Fruit fly (Drosophila melanogaster): ENCODE data around the gene CG5199.

Gene CG5199

DNA sequence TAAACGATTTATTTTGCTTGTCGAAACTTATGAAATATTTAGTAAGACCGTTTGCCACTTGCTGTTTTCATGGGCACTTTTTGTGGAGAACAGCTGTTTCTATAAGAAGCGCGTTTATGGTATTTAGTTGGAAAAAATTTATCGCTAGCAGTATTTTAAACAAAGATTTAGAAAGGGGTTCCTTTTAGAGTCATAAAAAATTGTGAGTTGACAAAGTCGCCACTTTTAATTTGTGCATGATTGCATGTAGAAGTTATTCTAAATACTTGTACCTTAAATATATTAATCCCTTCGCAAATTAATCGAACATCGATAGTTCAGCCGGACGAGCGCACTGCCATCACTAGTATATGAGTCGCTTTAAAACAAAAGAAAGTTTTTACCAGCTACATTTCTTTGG, 20.4 kb downstream of the CG5199 start, which contains the start of the genes Las and Psn (continued):
- TF ChIP-seq unc-4 (GFP tag; IDR thresholded peaks at IDR 0.05; ENCODE audit: partially characterized antibody) (peak; percentile 71), CG17359 (tag; optimal IDR thresholded peaks at IDR 0.05) (no peak), CG4617 (GFP tag; optimal IDR thresholded peaks at IDR 0.05; ENCODE audit: borderline replicate concordance) (peak; percentile 51), CG15514 (GFP tag; optimal IDR thresholded peaks at IDR 0.05) (peak; percentile 20), sens (GFP tag) (peak; percentile 88), CG1602 (GFP tag; optimal IDR thresholded peaks at IDR 0.05) (no peak), CG14860 (GFP tag; IDR thresholded peaks at IDR 0.05; ENCODE audit: partially characterized antibody) (peak; percentile 50; the same call in 2 of the 3 replicates), CG30020 (tag; optimal IDR thresholded peaks at IDR 0.05) (peak; percentile 58), mld (GFP tag; IDR thresholded peaks at IDR 0.05; ENCODE audit: partially characterized antibody) (no peak), H15 (GFP tag; IDR thresholded peaks at IDR 0.05) (no peak), CG14050 (GFP tag; IDR thresholded peaks at IDR 0.05) (no peak), Dll (GFP tag; IDR thresholded peaks at IDR 0.05; ENCODE audit: partially characterized antibody) (peak; percentile 84), ems (GFP tag; optimal IDR thresholded peaks at IDR 0.05) (no peak), cas (GFP tag; IDR thresholded peaks at IDR 0.05) (no peak), bbx (GFP tag; IDR thresholded peaks at IDR 0.05; ENCODE audit: partially characterized antibody) (0 out of 2 replicates have a peak, but pooled peaks have one; percentile 16), CG17829 (tag; optimal IDR thresholded peaks at IDR 0.05) (peak; percentile 43), hkb (optimal IDR thresholded peaks at IDR 0.05) (no peak), hkb (GFP tag; IDR thresholded peaks at IDR 0.05) (no peak), CG2120 (GFP tag; optimal IDR thresholded peaks at IDR 0.05) (peak; percentile 52), Fer1 (GFP tag; optimal IDR thresholded peaks at IDR 0.05) (peak; percentile 3), shn (GFP tag; optimal IDR thresholded peaks at IDR 0.05) (no peak), MESR4 (GFP tag; optimal IDR thresholded peaks at IDR 0.05) (no peak), CG11247 (GFP tag; IDR thresholded peaks at IDR 0.05) (no peak), CG8388 (GFP tag; optimal IDR thresholded peaks at IDR 0.05) (no peak), CG8478 (optimal IDR thresholded peaks at IDR 0.05) (no peak), CG8281 (tag; optimal IDR thresholded peaks at IDR 0.05) (no peak), zfh2 (GFP tag; optimal IDR thresholded peaks at IDR 0.05) (peak; percentile 27), gem (tag; optimal IDR thresholded peaks at IDR 0.05) (no peak), Chrac-16 (GFP tag; optimal IDR thresholded peaks at IDR 0.05) (peak; percentile 0), sisA (GFP tag; IDR thresholded peaks at IDR 0.05) (no peak), pnt (GFP tag; optimal IDR thresholded peaks at IDR 0.05) (no peak), row (GFP tag; IDR thresholded peaks at IDR 0.05) (peak; percentile 50), dati (GFP tag; IDR thresholded peaks at IDR 0.05) (no peak), CG16813 (GFP tag; IDR thresholded peaks at IDR 0.05; ENCODE audit: partially characterized antibody) (peak; percentile 59; the same call in 2 of the 3 replicates), disco-r (GFP tag; optimal IDR thresholded peaks at IDR 0.05) (no peak), Blimp-1 (GFP tag; optimal IDR thresholded peaks at IDR 0.05) (no peak), Opbp (GFP tag; IDR thresholded peaks at IDR 0.05; ENCODE audit: partially characterized antibody) (no peak), CG10565 (GFP tag; optimal IDR thresholded peaks at IDR 0.05) (no peak), CG18262 (tag; optimal IDR thresholded peaks at IDR 0.05) (no peak), wor (GFP tag; IDR thresholded peaks at IDR 0.05) (no peak), Mad (GFP tag; optimal IDR thresholded peaks at IDR 0.05) (no peak), CG17385 (GFP tag; optimal IDR thresholded peaks at IDR 0.05) (no peak), E2f2 (GFP tag; IDR thresholded peaks at IDR 0.05) (peak; percentile 73), tna (GFP tag; IDR thresholded peaks at IDR 0.05; ENCODE audit: partially characterized antibody) (no peak; the same call in 1 of the 2 replicates), gfzf (GFP tag; optimal IDR thresholded peaks at IDR 0.05) (peak; percentile 84), HmgZ (tag; optimal IDR thresholded peaks at IDR 0.05) (peak; percentile 10), CG11085 (GFP tag; IDR thresholded peaks at IDR 0.05) (no peak), pzg (GFP tag; optimal IDR thresholded peaks at IDR 0.05) (peak; percentile 68), CG2202 (tag; optimal IDR thresholded peaks at IDR 0.05) (no peak), sim (GFP tag; IDR thresholded peaks at IDR 0.05) (no peak), CG6791 (GFP tag; IDR thresholded peaks at IDR 0.05; ENCODE audit: partially characterized antibody) (0 out of 3 replicates have a peak, but pooled peaks have one; percentile 45)
